Worm (Caenorhabditis elegans): ENCODE measurements around the gene ZK856.6.

The ZK856.6 gene

ce11 chrV:10204863-10205338 lies 6.4 kb downstream of the ZK856.6 start, which contains the start of the genes ZK856.19 and ZK856.11:
ZK856.19 (minus strand) TSS chrV:10204913.
ZK856.11 (minus strand) TSS chrV:10204938.
- TF ChIP-seq scrt-1 (GFP tag; IDR thresholded peaks at IDR 0.05) (no peak), ceh-36 (tag; optimal IDR thresholded peaks at IDR 0.05) (no peak), flt-1 (GFP tag; IDR thresholded peaks at IDR 0.05) (no peak), ets-7 (tag; optimal IDR thresholded peaks at IDR 0.05) (no peak), hmbx-1 (tag; optimal IDR thresholded peaks at IDR 0.05) (no peak), ceh-13 (GFP tag; optimal IDR thresholded peaks at IDR 0.05) (no peak), tra-4 (tag; optimal IDR thresholded peaks at IDR 0.05) (no peak), B0310.2 (tag; optimal IDR thresholded peaks at IDR 0.05) (no peak), sea-1 (GFP tag; conservative IDR thresholded peaks at IDR 0.05) (no peak), hmg-4 (GFP tag; optimal IDR thresholded peaks at IDR 0.05) (no peak)

DNA sequence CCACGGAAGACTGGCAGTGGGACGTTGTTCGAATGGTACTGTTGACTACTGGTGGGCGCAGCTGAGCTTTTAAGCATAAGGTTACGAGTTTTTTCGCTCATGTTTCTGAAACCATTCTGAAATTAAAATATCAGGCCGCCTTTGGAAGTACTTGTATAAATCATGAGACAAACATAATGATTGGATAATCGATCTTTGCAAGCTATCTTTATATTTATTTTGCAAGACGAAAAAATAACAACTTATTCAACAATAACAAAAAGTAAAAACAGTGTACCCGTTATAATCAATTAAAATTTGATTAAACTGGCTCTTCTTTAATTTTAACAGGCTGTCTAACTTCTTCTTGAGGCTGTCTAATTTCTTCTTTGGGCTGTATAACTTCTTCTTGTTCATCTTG lies 7.0 kb downstream of the ZK856.6 start, which contains the start of gene ZK856.16:
TSS of gene ZK856.16 (minus strand) at position 101 of the 400 bp plus-strand sequence.
- TF ChIP-seq tbx-37 (GFP tag; conservative IDR thresholded peaks at IDR 0.05) (no peak), ama-1 (optimal IDR thresholded peaks at IDR 0.05) (no peak), B0310.2 (tag; optimal IDR thresholded peaks at IDR 0.05) (no peak), sea-1 (GFP tag; conservative IDR thresholded peaks at IDR 0.05) (no peak), hmbx-1 (tag; optimal IDR thresholded peaks at IDR 0.05) (no peak), tbx-11 (GFP tag; IDR thresholded peaks at IDR 0.05) (no peak), scrt-1 (GFP tag; IDR thresholded peaks at IDR 0.05) (no peak), hnd-1 (tag; optimal IDR thresholded peaks at IDR 0.05) (no peak)

DNA sequence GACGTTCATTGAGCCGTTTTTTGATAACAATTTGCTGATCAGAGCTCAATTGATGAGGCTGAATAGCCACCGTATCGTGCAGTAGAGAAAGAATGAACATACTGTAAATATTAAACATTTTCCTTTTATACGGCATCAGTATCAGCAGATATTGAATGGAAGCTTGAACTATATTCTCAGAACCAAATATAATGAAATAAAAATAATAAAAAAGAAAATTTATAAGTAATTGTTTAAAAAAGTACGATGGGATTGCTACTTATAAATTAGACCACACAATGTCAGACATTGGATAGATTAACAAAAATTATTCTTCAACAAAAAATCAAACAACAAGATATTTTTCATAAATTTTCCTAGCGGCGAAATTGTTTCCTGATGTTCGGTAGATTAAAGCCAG lies 8.0 kb downstream of the ZK856.6 start, which contains the start of gene rpc-25:
TSS of gene rpc-25 (minus strand) at position 101 of the 400 bp plus-strand sequence.
- TF ChIP-seq hnd-1 (tag; optimal IDR thresholded peaks at IDR 0.05) (no peak), ets-7 (tag; optimal IDR thresholded peaks at IDR 0.05) (no peak), B0310.2 (tag; optimal IDR thresholded peaks at IDR 0.05) (no peak), scrt-1 (GFP tag; IDR thresholded peaks at IDR 0.05) (no peak), sea-1 (GFP tag; conservative IDR thresholded peaks at IDR 0.05) (no peak), flt-1 (GFP tag; IDR thresholded peaks at IDR 0.05) (no peak), hmbx-1 (tag; optimal IDR thresholded peaks at IDR 0.05) (no peak)

DNA sequence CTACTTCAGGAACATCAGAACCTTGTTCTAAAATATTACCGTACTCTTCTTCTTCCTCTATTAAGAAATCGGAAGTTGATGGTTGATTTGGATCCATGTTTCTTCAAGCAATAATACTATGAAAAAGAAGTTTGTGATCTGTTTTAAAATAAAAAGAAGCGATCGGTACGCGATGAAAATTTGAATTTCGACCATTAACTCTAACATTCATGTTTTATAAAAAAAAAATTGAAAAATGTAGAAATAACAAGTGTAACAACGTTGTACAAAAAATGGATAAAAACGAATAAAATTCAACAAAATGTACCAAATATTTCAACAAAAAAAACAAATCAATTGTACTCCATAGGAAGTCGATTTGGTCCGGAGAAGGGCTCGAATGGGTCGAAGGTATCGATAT lies 11.8 kb downstream of the ZK856.6 start, which contains the start of gene tftc-3:
TSS of gene tftc-3 (minus strand) at position 101 of the 400 bp plus-strand sequence.
- TF ChIP-seq ets-7 (tag; optimal IDR thresholded peaks at IDR 0.05) (no peak), B0310.2 (tag; optimal IDR thresholded peaks at IDR 0.05) (no peak), hmg-4 (GFP tag; optimal IDR thresholded peaks at IDR 0.05) (no peak), aly-1 (tag; optimal IDR thresholded peaks at IDR 0.05) (no peak), ceh-13 (GFP tag; optimal IDR thresholded peaks at IDR 0.05) (no peak), ama-1 (optimal IDR thresholded peaks at IDR 0.05) (no peak), hnd-1 (tag; optimal IDR thresholded peaks at IDR 0.05) (no peak), flt-1 (GFP tag; IDR thresholded peaks at IDR 0.05) (no peak), tbx-37 (GFP tag; conservative IDR thresholded peaks at IDR 0.05) (no peak), pes-1 (GFP tag; IDR thresholded peaks at IDR 0.05) (no peak), ceh-36 (tag; optimal IDR thresholded peaks at IDR 0.05) (no peak), F13C5.2 (tag; optimal IDR thresholded peaks at IDR 0.05) (no peak), tbx-11 (GFP tag; IDR thresholded peaks at IDR 0.05) (no peak), tra-4 (tag; optimal IDR thresholded peaks at IDR 0.05) (no peak)

DNA sequence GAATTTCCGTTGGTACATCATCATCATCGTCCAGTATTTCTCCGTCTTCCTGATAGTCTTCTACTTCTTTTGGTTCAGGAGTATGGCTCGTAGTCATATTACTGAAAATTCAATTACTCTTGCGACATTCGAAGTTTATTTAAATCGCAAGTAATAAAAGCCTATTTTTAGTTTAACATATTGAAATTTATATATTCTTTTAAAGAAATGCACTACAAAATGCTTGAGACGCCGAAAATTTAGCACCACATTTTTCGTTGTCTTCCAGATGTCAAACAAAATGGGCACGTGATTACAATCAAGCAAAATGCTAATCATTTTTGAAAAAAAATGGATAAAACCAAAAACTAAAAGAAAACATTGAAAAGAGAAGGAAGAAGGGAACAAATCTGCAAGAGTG lies 13.5 kb downstream of the ZK856.6 start, which contains the start of gene zhit-3:
TSS of gene zhit-3 (minus strand) at position 101 of the 400 bp plus-strand sequence.
- no peak for TF ChIP-seq flt-1 (GFP tag; IDR thresholded peaks at IDR 0.05)
- no peak for TF ChIP-seq ets-7 (tag; optimal IDR thresholded peaks at IDR 0.05)
- TF ChIP-seq pes-1 (GFP tag; IDR thresholded peaks at IDR 0.05) = no peak
- no peak for TF ChIP-seq scrt-1 (GFP tag; IDR thresholded peaks at IDR 0.05)
- TF ChIP-seq aly-1 (tag; optimal IDR thresholded peaks at IDR 0.05) = no peak
- TF ChIP-seq ceh-36 (tag; optimal IDR thresholded peaks at IDR 0.05) = no peak
- no peak for TF ChIP-seq F13C5.2 (tag; optimal IDR thresholded peaks at IDR 0.05)
- TF ChIP-seq hmbx-1 (tag; optimal IDR thresholded peaks at IDR 0.05) = no peak
- no peak for TF ChIP-seq ama-1 (optimal IDR thresholded peaks at IDR 0.05)
- TF ChIP-seq hnd-1 (tag; optimal IDR thresholded peaks at IDR 0.05) = no peak
- no peak for TF ChIP-seq B0310.2 (tag; optimal IDR thresholded peaks at IDR 0.05)

- TF ChIP-seq sea-1 (GFP tag; conservative IDR thresholded peaks at IDR 0.05) (no peak), pes-1 (GFP tag; IDR thresholded peaks at IDR 0.05) (no peak), tbx-37 (GFP tag; conservative IDR thresholded peaks at IDR 0.05) (no peak), hmg-4 (GFP tag; optimal IDR thresholded peaks at IDR 0.05) (no peak), scrt-1 (GFP tag; IDR thresholded peaks at IDR 0.05) (no peak), aly-1 (tag; optimal IDR thresholded peaks at IDR 0.05) (no peak), B0310.2 (tag; optimal IDR thresholded peaks at IDR 0.05) (no peak), tra-4 (tag; optimal IDR thresholded peaks at IDR 0.05) (no peak), ets-7 (tag; optimal IDR thresholded peaks at IDR 0.05) (no peak)
Observed at ce11 chrV:10212627-10213026, 14.1 kb downstream of the ZK856.6 start, which contains the start of gene hpo-40. hpo-40 (plus strand) TSS chrV:10212927.

- no peak for TF ChIP-seq tbx-11 (GFP tag; IDR thresholded peaks at IDR 0.05)
- no peak for TF ChIP-seq ets-7 (tag; optimal IDR thresholded peaks at IDR 0.05)
- TF ChIP-seq hmg-4 (GFP tag; optimal IDR thresholded peaks at IDR 0.05) = no peak
- TF ChIP-seq ceh-36 (tag; optimal IDR thresholded peaks at IDR 0.05) = no peak
- TF ChIP-seq ceh-13 (GFP tag; optimal IDR thresholded peaks at IDR 0.05) = no peak
- TF ChIP-seq F13C5.2 (tag; optimal IDR thresholded peaks at IDR 0.05) = no peak
- TF ChIP-seq hmbx-1 (tag; optimal IDR thresholded peaks at IDR 0.05) = no peak
Observed at ce11 chrV:10216724-10217123, 18.2 kb downstream of the ZK856.6 start, which contains the start of gene ZK856.14. ZK856.14 (plus strand) TSS chrV:10217024.

DNA sequence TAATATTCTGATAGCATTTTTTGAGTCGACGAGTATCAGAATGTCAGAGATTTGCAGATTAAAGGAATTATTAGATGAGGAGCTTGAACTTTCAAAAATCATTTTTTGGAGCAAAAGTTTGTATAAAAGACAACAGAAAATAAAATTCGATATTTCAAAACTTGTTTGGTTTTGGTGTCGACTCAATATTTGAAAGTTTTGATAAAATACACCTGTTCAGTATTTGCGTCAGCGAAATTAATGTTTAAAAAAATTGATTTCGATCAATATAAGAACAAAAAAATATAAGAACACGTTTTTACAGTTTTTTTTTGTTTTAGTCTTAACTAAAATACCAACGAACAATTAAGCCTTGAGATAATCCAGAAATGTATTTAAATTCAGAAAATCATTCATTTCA lies 22.1 kb downstream of the ZK856.6 start, which contains the start of gene C12D8.13:
TSS of gene C12D8.13 (minus strand) at position 101 of the 400 bp plus-strand sequence.
- TF ChIP-seq tbx-37 (GFP tag; conservative IDR thresholded peaks at IDR 0.05) (no peak), pes-1 (GFP tag; IDR thresholded peaks at IDR 0.05) (no peak), scrt-1 (GFP tag; IDR thresholded peaks at IDR 0.05) (no peak), tbx-11 (GFP tag; IDR thresholded peaks at IDR 0.05) (no peak), hnd-1 (tag; optimal IDR thresholded peaks at IDR 0.05) (no peak), ceh-13 (GFP tag; optimal IDR thresholded peaks at IDR 0.05) (no peak), hmg-4 (GFP tag; optimal IDR thresholded peaks at IDR 0.05) (no peak), flt-1 (GFP tag; IDR thresholded peaks at IDR 0.05) (no peak), ama-1 (optimal IDR thresholded peaks at IDR 0.05) (no peak), sea-1 (GFP tag; conservative IDR thresholded peaks at IDR 0.05) (no peak), B0310.2 (tag; optimal IDR thresholded peaks at IDR 0.05) (no peak), tra-4 (tag; optimal IDR thresholded peaks at IDR 0.05) (no peak)

Measured in whole organism, early embryonic.